Worm (Caenorhabditis elegans) whole organism, early embryonic: ENCODE data around the gene mrg-1.

Experiments used
- B0310.2 ChIP-seq: sonication (generic microtip); optimal IDR thresholded peaks from 2 replicates; lab custom pipeline; 2016; ENCODE audit warnings: mild to moderate bottlenecking, missing genetic modification characterization, missing compliant biosample characterization
- aly-1 ChIP-seq: sonication (generic microtip); optimal IDR thresholded peaks from 2 replicates; lab custom pipeline; 2016; ENCODE audit warnings: missing genetic modification characterization, missing compliant biosample characterization
- ama-1 ChIP-seq: fragments of 150-350 bp; optimal IDR thresholded peaks from 2 replicates; lab custom pipeline; 2014
- ceh-36 ChIP-seq: sonication (generic microtip); optimal IDR thresholded peaks from 2 replicates; lab custom pipeline; 2016; ENCODE audit warnings: missing genetic modification characterization, inconsistent platforms, missing compliant biosample characterization
- flt-1 ChIP-seq: fragments of 200-800 bp; sonication (Bioruptor generic); IDR thresholded peaks from 2 replicates; pipeline ENCODE4 v1.3.6; 2022; ENCODE audit warnings: missing genetic modification characterization, missing compliant biosample characterization
- hmbx-1 ChIP-seq: sonication (generic microtip); optimal IDR thresholded peaks from 2 replicates; lab custom pipeline; 2016; ENCODE audit warnings: mild to moderate bottlenecking, missing genetic modification characterization, missing compliant biosample characterization
- hmg-4 ChIP-seq: fragments of 200-800 bp; sonication (Bioruptor generic); optimal IDR thresholded peaks from 2 replicates; lab custom pipeline; 2018; ENCODE audit warnings: mild to moderate bottlenecking, missing genetic modification characterization, missing compliant biosample characterization
- hnd-1 ChIP-seq: sonication (generic microtip); optimal IDR thresholded peaks from 2 replicates; lab custom pipeline; 2016; ENCODE audit warnings: missing genetic modification characterization, missing compliant biosample characterization
- sea-1 ChIP-seq: fragments of 200-800 bp; sonication (Bioruptor generic); conservative IDR thresholded peaks from 2 replicates; pipeline ENCODE4 v1.3.6; 2022; ENCODE audit warnings: missing genetic modification characterization, missing compliant biosample characterization
- tbx-11 ChIP-seq: fragments of 200-800 bp; sonication (Bioruptor generic); IDR thresholded peaks from 2 replicates; pipeline ENCODE4 v1.3.6; 2022; ENCODE audit warnings: missing genetic modification characterization, missing compliant biosample characterization
- tra-4 ChIP-seq: sonication (generic microtip); optimal IDR thresholded peaks from 2 replicates; lab custom pipeline; 2017; ENCODE audit warnings: missing genetic modification characterization, missing compliant biosample characterization

DNA sequence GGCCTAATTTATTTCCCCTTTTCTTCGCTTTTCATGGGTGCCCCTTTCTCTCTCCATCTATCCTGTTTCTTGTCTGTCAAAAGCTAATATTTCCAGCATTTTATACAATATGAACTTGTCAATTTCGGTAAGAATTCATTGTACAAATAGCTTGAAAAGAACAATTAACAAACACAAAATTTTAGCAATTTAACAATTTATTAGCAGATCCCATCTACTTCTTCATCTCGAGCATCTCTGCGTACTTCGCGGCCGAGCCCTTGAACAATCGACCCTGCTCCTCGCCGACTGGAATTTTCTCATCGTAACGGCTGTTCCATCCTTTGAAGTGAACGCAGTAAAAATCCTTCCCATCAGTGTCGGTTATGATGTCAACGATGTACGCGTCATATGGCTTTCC is 1.2 kb upstream of the mrg-1 start:
- TF ChIP-seq flt-1 = no peak
- no peak for TF ChIP-seq B0310.2 (tag; lab: Kevin White, UChicago)
- no peak for TF ChIP-seq aly-1 (tag; lab: Kevin White, UChicago)
- no peak for TF ChIP-seq ama-1 (lab: Kevin White, UChicago)
- no peak for TF ChIP-seq tbx-11 (GFP tag; lab: Robert Waterston, UW)
- no peak for TF ChIP-seq hmbx-1 (tag; lab: Kevin White, UChicago)
- no peak for TF ChIP-seq ceh-36 (tag; lab: Kevin White, UChicago)
- TF ChIP-seq tra-4 = no peak
- no peak for TF ChIP-seq sea-1 (GFP tag; lab: Robert Waterston, UW)
- TF ChIP-seq hmg-4 (GFP tag; lab: Kevin White, UChicago) = no peak
- no peak for TF ChIP-seq hnd-1 (tag; lab: Kevin White, UChicago)
